Fruit fly (Drosophila melanogaster) whole organism, wandering third instar larva: Measurements from ENCODE around the gene CG1737.
A peak's percentile ranks its signal among the peaks of the same experiment; 100 is the strongest.

Source experiments
- Abd-B ChIP-seq: fragments of >200 bp; optimal IDR thresholded peaks from 2 replicates; lab custom pipeline; 2017; ENCODE audit warnings: missing biosample characterization, missing genetic modification characterization
- CG32264 ChIP-seq: fragments of 200-800 bp; sonication (Bioruptor generic); optimal IDR thresholded peaks from 2 replicates; lab custom pipeline; 2016; ENCODE audit warnings: missing biosample characterization, missing genetic modification characterization
- CG9705 ChIP-seq: fragments of 200-800 bp; sonication (Bioruptor generic); optimal IDR thresholded peaks from 2 replicates; lab custom pipeline; 2018; ENCODE audit warnings: missing biosample characterization, mild to moderate bottlenecking, missing genetic modification characterization
- CrebA ChIP-seq: fragments of 200-800 bp; sonication (Bioruptor generic); optimal IDR thresholded peaks from 2 replicates; lab custom pipeline; 2016; ENCODE audit warnings: missing biosample characterization, mild to moderate bottlenecking, missing genetic modification characterization, borderline replicate concordance
- Dfd ChIP-seq: fragments of >200 bp; optimal IDR thresholded peaks from 2 replicates; lab custom pipeline; 2017; ENCODE audit warnings: missing biosample characterization, missing genetic modification characterization
- Dif ChIP-seq: fragments of 200-275, 200-300 bp; sonication (Bioruptor generic); optimal IDR thresholded peaks from 2 replicates; lab custom pipeline; 2018; ENCODE audit warnings: missing biosample characterization, missing genetic modification characterization; ENCODE audit not compliant: partially characterized antibody
- GATAd ChIP-seq: sonication (Bioruptor generic); optimal IDR thresholded peaks from 2 replicates; lab custom pipeline; 2016; ENCODE audit warnings: missing biosample characterization, missing genetic modification characterization
- HLH106 ChIP-seq: fragments of 200-800 bp; optimal IDR thresholded peaks from 3 replicates; lab custom pipeline; 2019; ENCODE audit warnings: missing biosample characterization, mild to moderate bottlenecking, missing genetic modification characterization, moderate library complexity
- Hnf4 ChIP-seq: fragments of 200-800 bp; sonication (Bioruptor generic); optimal IDR thresholded peaks from 2 replicates; lab custom pipeline; 2016; ENCODE audit warnings: missing biosample characterization, mild to moderate bottlenecking, missing genetic modification characterization
- Hr78 ChIP-seq: fragments of >200 bp; optimal IDR thresholded peaks from 2 replicates; lab custom pipeline; 2017; ENCODE audit warnings: missing biosample characterization, missing genetic modification characterization
- Hr83 ChIP-seq: fragments of 200-300 bp; sonication (Bioruptor generic); optimal IDR thresholded peaks from 2 replicates; lab custom pipeline; 2016; ENCODE audit warnings: missing biosample characterization, mild to moderate bottlenecking, missing genetic modification characterization, moderate library complexity; ENCODE audit not compliant: poor library complexity, severe bottlenecking
- Jra ChIP-seq: sonication (Bioruptor generic); optimal IDR thresholded peaks from 2 replicates; lab custom pipeline; 2016; ENCODE audit warnings: missing biosample characterization, missing genetic modification characterization
- Mio ChIP-seq: sonication (Bioruptor generic); optimal IDR thresholded peaks from 2 replicates; lab custom pipeline; 2016; ENCODE audit warnings: missing biosample characterization, missing genetic modification characterization
- Myc ChIP-seq: fragments of >200 bp; optimal IDR thresholded peaks from 2 replicates; lab custom pipeline; 2017
- N ChIP-seq: fragments of >200 bp; optimal IDR thresholded peaks from 2 replicates; lab custom pipeline; 2018; ENCODE audit warnings: missing biosample characterization, missing external identifiers, missing genetic modification characterization
- OdsH ChIP-seq: fragments of 200-800 bp; sonication (Bioruptor generic); optimal IDR thresholded peaks from 2 replicates; lab custom pipeline; 2016; ENCODE audit warnings: missing biosample characterization, mild to moderate bottlenecking, missing genetic modification characterization
- Rel ChIP-seq, 2 experiments: fragments of 200-800 bp; sonication (Bioruptor generic) in 1 of 2; optimal IDR thresholded peaks; 2 replicates in 1 of 2; 3 replicates in 1 of 2; lab custom pipeline; 2016 to 2019; ENCODE audit warnings: mild to moderate bottlenecking in 2 of 2, missing biosample characterization in 2 of 2, missing genetic modification characterization in 2 of 2, moderate library complexity in 1 of 2
- Sp1 ChIP-seq: fragments of 200-800 bp; sonication (Bioruptor generic); optimal IDR thresholded peaks from 3 replicates; lab custom pipeline; 2019; ENCODE audit warnings: missing biosample characterization, mild to moderate bottlenecking, missing genetic modification characterization, moderate library complexity
- Vsx2 ChIP-seq: fragments of 200-300, 225-300 bp; sonication (Bioruptor generic); optimal IDR thresholded peaks from 2 replicates; lab custom pipeline; 2018; ENCODE audit warnings: missing biosample characterization, missing genetic modification characterization; ENCODE audit not compliant: partially characterized antibody
- br ChIP-seq: fragments of 200-800 bp; sonication (Bioruptor generic); optimal IDR thresholded peaks from 2 replicates; lab custom pipeline; 2016; ENCODE audit warnings: missing biosample characterization, missing genetic modification characterization
- brk ChIP-seq: fragments of 200-800 bp; sonication (Bioruptor generic); optimal IDR thresholded peaks from 2 replicates; lab custom pipeline; 2016; ENCODE audit warnings: missing biosample characterization, mild to moderate bottlenecking, missing genetic modification characterization
- dmrt93B ChIP-seq: fragments of 200-800 bp; sonication (Bioruptor generic); optimal IDR thresholded peaks from 2 replicates; lab custom pipeline; 2018; ENCODE audit warnings: missing biosample characterization, mild to moderate bottlenecking, missing genetic modification characterization
- dsf ChIP-seq: sonication (Bioruptor generic); optimal IDR thresholded peaks from 2 replicates; lab custom pipeline; 2016; ENCODE audit warnings: missing biosample characterization, missing genetic modification characterization, borderline replicate concordance
- ey ChIP-seq: fragments of 200-800 bp; sonication (Bioruptor generic); optimal IDR thresholded peaks from 2 replicates; lab custom pipeline; 2016; ENCODE audit warnings: missing biosample characterization, missing genetic modification characterization
- foxo ChIP-seq, 2 experiments: fragments of 200-800 bp; sonication (Bioruptor generic); optimal IDR thresholded peaks; 2 replicates in 1 of 2; 3 replicates in 1 of 2; lab custom pipeline; 2016 to 2017; ENCODE audit warnings: missing biosample characterization in 2 of 2, missing genetic modification characterization in 2 of 2
- fru ChIP-seq: fragments of 200-800 bp; sonication (Bioruptor generic); optimal IDR thresholded peaks from 3 replicates; lab custom pipeline; 2016; ENCODE audit warnings: missing biosample characterization, mild to moderate bottlenecking, missing genetic modification characterization
- h ChIP-seq: fragments of 200-800 bp; sonication (Bioruptor generic); optimal IDR thresholded peaks from 3 replicates; lab custom pipeline; 2016; ENCODE audit warnings: missing biosample characterization, mild to moderate bottlenecking, missing genetic modification characterization
- lola ChIP-seq: fragments of >200 bp; optimal IDR thresholded peaks from 2 replicates; lab custom pipeline; 2017; ENCODE audit warnings: missing biosample characterization, missing genetic modification characterization
- psq ChIP-seq: fragments of 200-800 bp; sonication (Bioruptor generic); optimal IDR thresholded peaks from 3 replicates; lab custom pipeline; 2017; ENCODE audit warnings: missing biosample characterization, mild to moderate bottlenecking, missing genetic modification characterization, moderate library complexity
- rgr ChIP-seq: fragments of 200-800 bp; sonication (Bioruptor generic); optimal IDR thresholded peaks from 3 replicates; lab custom pipeline; 2016; ENCODE audit warnings: missing biosample characterization, mild to moderate bottlenecking, missing genetic modification characterization
- sage ChIP-seq: fragments of 200-800 bp; sonication (Bioruptor generic); optimal IDR thresholded peaks from 2 replicates; lab custom pipeline; 2016; ENCODE audit warnings: missing biosample characterization, mild to moderate bottlenecking, missing genetic modification characterization
- sv ChIP-seq: fragments of 200-800 bp; sonication (Bioruptor generic); optimal IDR thresholded peaks from 3 replicates; lab custom pipeline; 2016; ENCODE audit warnings: missing biosample characterization, missing genetic modification characterization
- tai ChIP-seq: sonication (Bioruptor generic); optimal IDR thresholded peaks from 2 replicates; lab custom pipeline; 2016; ENCODE audit warnings: missing biosample characterization, missing genetic modification characterization
- usp ChIP-seq: fragments of >200 bp; optimal IDR thresholded peaks from 2 replicates; lab custom pipeline; 2017; ENCODE audit warnings: missing biosample characterization, missing genetic modification characterization
- woc ChIP-seq: sonication (Bioruptor generic); optimal IDR thresholded peaks from 2 replicates; lab custom pipeline; 2016; ENCODE audit warnings: missing biosample characterization, mild to moderate bottlenecking, missing genetic modification characterization

CG1737 gene

dm6 chrX:11326213-11326731 lies 24.1 kb upstream of the CG1737 start (continued):
- TF ChIP-seq Rel (GFP tag; optimal IDR thresholded peaks at IDR 0.05; lab: Kevin White, UChicago), result no peak
- peak; percentile 76 for TF ChIP-seq Rel (tag; optimal IDR thresholded peaks at IDR 0.05; lab: Kevin White, UChicago)
- no peak for TF ChIP-seq Dif (GFP tag; lab: Kevin White, UChicago)
- no peak for TF ChIP-seq CrebA
- TF ChIP-seq dsf (GFP tag; lab: Kevin White, UChicago), result no peak
- peak in 1 of 2 experiments; percentile 67 for TF ChIP-seq foxo (GFP tag; optimal IDR thresholded peaks at IDR 0.05; lab: Kevin White, UChicago)
- TF ChIP-seq Mio, result no peak
- TF ChIP-seq Dfd (GFP tag; lab: Kevin White, UChicago), result no peak
- TF ChIP-seq Abd-B, result no peak
- peak; percentile 70 for TF ChIP-seq br (GFP tag; lab: Kevin White, UChicago)
- TF ChIP-seq rgr (GFP tag; lab: Kevin White, UChicago), result peak; percentile 70
- peak; percentile 50 for TF ChIP-seq CG32264
- no peak for TF ChIP-seq Jra (GFP tag; lab: Kevin White, UChicago)

- TF ChIP-seq ey (GFP tag; lab: Kevin White, UChicago), result peak; percentile 53
- peak; percentile 63 for TF ChIP-seq OdsH (GFP tag; lab: Kevin White, UChicago)
- peak; percentile 85 for TF ChIP-seq fru (GFP tag; lab: Kevin White, UChicago)
- TF ChIP-seq Dfd (GFP tag; lab: Kevin White, UChicago), result no peak
- peak; percentile 6 for TF ChIP-seq h
- TF ChIP-seq sage (GFP tag; lab: Kevin White, UChicago), result no peak
- peak; percentile 54 for TF ChIP-seq woc
- peak; percentile 53 for TF ChIP-seq HLH106 (tag; lab: Kevin White, UChicago)
- peak; percentile 76 for TF ChIP-seq Sp1 (GFP tag; lab: Kevin White, UChicago)
- no peak for TF ChIP-seq dsf (GFP tag; lab: Kevin White, UChicago)
- TF ChIP-seq psq (GFP tag; lab: Kevin White, UChicago), result peak; percentile 48
- TF ChIP-seq foxo (GFP tag; optimal IDR thresholded peaks at IDR 0.05; lab: Kevin White, UChicago), result peak in 1 of 2 experiments; percentile 85
- TF ChIP-seq CG9705, result peak; percentile 14
- TF ChIP-seq br (GFP tag; lab: Kevin White, UChicago), result peak; percentile 55
- peak; percentile 41 for TF ChIP-seq CG32264
- peak; percentile 56 for TF ChIP-seq sv (GFP tag; lab: Kevin White, UChicago)
- TF ChIP-seq Hr78, result no peak
Measured at dm6 chrX:11338047-11338747, 12.2 kb upstream of the CG1737 start.

dm6 chrX:11338973-11339867 lies 11.2 kb upstream of the CG1737 start:
- TF ChIP-seq CrebA (no peak), N (GFP tag; lab: Kevin White, UChicago) (no peak), h (peak; percentile 78), fru (GFP tag; lab: Kevin White, UChicago) (peak; percentile 38), tai (GFP tag; lab: Kevin White, UChicago) (no peak), Myc (lab: Kevin White, UChicago) (peak; percentile 91), sage (GFP tag; lab: Kevin White, UChicago) (no peak), lola (GFP tag; lab: Kevin White, UChicago) (no peak), Hr83 (peak; percentile 22), Hnf4 (no peak), dmrt93B (GFP tag; lab: Kevin White, UChicago) (no peak), GATAd (GFP tag; lab: Kevin White, UChicago) (peak; percentile 20), woc (peak; percentile 74), ey (GFP tag; lab: Kevin White, UChicago) (peak; percentile 50), Jra (GFP tag; lab: Kevin White, UChicago) (peak; percentile 52), HLH106 (tag; lab: Kevin White, UChicago) (peak; percentile 53), br (GFP tag; lab: Kevin White, UChicago) (peak; percentile 20), OdsH (GFP tag; lab: Kevin White, UChicago) (peak; percentile 9), usp (GFP tag; lab: Kevin White, UChicago) (no peak), foxo (GFP tag; optimal IDR thresholded peaks at IDR 0.05; lab: Kevin White, UChicago) (peak in 1 of 2 experiments; percentile 65), Dif (GFP tag; lab: Kevin White, UChicago) (no peak), rgr (GFP tag; lab: Kevin White, UChicago) (peak; percentile 52), psq (GFP tag; lab: Kevin White, UChicago) (peak; percentile 95), Rel (GFP tag; optimal IDR thresholded peaks at IDR 0.05; lab: Kevin White, UChicago) (no peak), Rel (tag; optimal IDR thresholded peaks at IDR 0.05; lab: Kevin White, UChicago) (peak; percentile 4), Sp1 (GFP tag; lab: Kevin White, UChicago) (peak; percentile 3), Vsx2 (GFP tag; lab: Kevin White, UChicago) (no peak), brk (GFP tag; lab: Kevin White, UChicago) (no peak)
